Worm (Caenorhabditis elegans): ENCODE measurements around the gene F53C3.8.

ce11 chrII:3929446-3929845 lies 38.2 kb downstream of the F53C3.8 start:
- TF ChIP-seq fos-1 (tag; optimal IDR thresholded peaks at IDR 0.05) = no peak
- TF ChIP-seq jun-1 (tag; optimal IDR thresholded peaks at IDR 0.05) = no peak
- TF ChIP-seq elt-3 (tag; optimal IDR thresholded peaks at IDR 0.05) = no peak
- no peak for TF ChIP-seq skn-1 (tag; optimal IDR thresholded peaks at IDR 0.05)
- TF ChIP-seq unc-62 (GFP tag; optimal IDR thresholded peaks at IDR 0.05) = no peak
- no peak for TF ChIP-seq lin-39 (tag; optimal IDR thresholded peaks at IDR 0.05)
- TF ChIP-seq mdl-1 (tag; optimal IDR thresholded peaks at IDR 0.05) = no peak
- no peak for TF ChIP-seq fkh-10 (GFP tag; optimal IDR thresholded peaks at IDR 0.05)

Data from whole organism, L3 larva.